Fruit fly (Drosophila melanogaster) whole organism, prepupa: ENCODE data around the gene CG12971.

Experiments
- Blimp-1 ChIP-seq: fragments of 200-800 bp; sonication (Bioruptor generic); optimal IDR thresholded peaks from 3 replicates; lab custom pipeline; 2017; ENCODE audit warnings: missing biosample characterization, missing genetic modification characterization, mild to moderate bottlenecking, moderate library complexity, missing genetic modification reagents
- CG10631 ChIP-seq: fragments of 200-800 bp; sonication (Bioruptor generic); optimal IDR thresholded peaks from 2 replicates; lab custom pipeline; 2016; ENCODE audit warnings: missing biosample characterization, missing genetic modification characterization
- CG10669 ChIP-seq: fragments of 200-800 bp; sonication (Bioruptor generic); optimal IDR thresholded peaks from 3 replicates; lab custom pipeline; 2018; ENCODE audit warnings: missing biosample characterization, mild to moderate bottlenecking, missing genetic modification characterization, moderate library complexity
- CG11294 ChIP-seq: fragments of 200-800 bp; sonication (Bioruptor generic); IDR thresholded peaks from 2 replicates; pipeline ENCODE4 v1.3.6; 2022; ENCODE audit warnings: missing biosample characterization, missing genetic modification characterization
- CG11902 ChIP-seq: fragments of 200-800 bp; sonication (Bioruptor generic); optimal IDR thresholded peaks from 3 replicates; lab custom pipeline; 2016; ENCODE audit warnings: missing biosample characterization, missing genetic modification characterization
- CG1621 ChIP-seq: fragments of 200-800 bp; sonication (Bioruptor generic); optimal IDR thresholded peaks from 3 replicates; lab custom pipeline; 2018; ENCODE audit warnings: missing biosample characterization, mild to moderate bottlenecking, missing genetic modification characterization
- CG16779 ChIP-seq: fragments of 200-800 bp; sonication (Bioruptor generic); optimal IDR thresholded peaks from 3 replicates; lab custom pipeline; 2017; ENCODE audit warnings: missing biosample characterization, mild to moderate bottlenecking, missing genetic modification characterization
- CG31627 ChIP-seq: fragments of 200-800 bp; sonication (Bioruptor generic); optimal IDR thresholded peaks from 3 replicates; lab custom pipeline; 2016; ENCODE audit warnings: missing biosample characterization, missing genetic modification characterization
- CG32006 ChIP-seq: fragments of 200-800 bp; sonication (Bioruptor generic); optimal IDR thresholded peaks from 3 replicates; lab custom pipeline; 2017; ENCODE audit warnings: missing biosample characterization, mild to moderate bottlenecking, missing genetic modification characterization
- CG34406 ChIP-seq: fragments of 200-800 bp; sonication (Bioruptor generic); optimal IDR thresholded peaks from 3 replicates; lab custom pipeline; 2016; ENCODE audit warnings: missing biosample characterization, missing genetic modification characterization
- CG3919 ChIP-seq: fragments of 200-800 bp; sonication (Bioruptor generic); optimal IDR thresholded peaks from 3 replicates; lab custom pipeline; 2016; ENCODE audit warnings: missing biosample characterization, missing genetic modification characterization
- CG4318 ChIP-seq: fragments of 200-800 bp; sonication (Bioruptor generic); optimal IDR thresholded peaks from 3 replicates; lab custom pipeline; 2017; ENCODE audit warnings: missing biosample characterization, mild to moderate bottlenecking, missing genetic modification characterization
- CG6276 ChIP-seq: fragments of 200-800 bp; sonication (Bioruptor generic); optimal IDR thresholded peaks from 2 replicates; lab custom pipeline; 2017; ENCODE audit warnings: missing biosample characterization, mild to moderate bottlenecking, missing genetic modification characterization
- CG6792 ChIP-seq: fragments of 200-800 bp; sonication (Bioruptor generic); optimal IDR thresholded peaks from 3 replicates; lab custom pipeline; 2016; ENCODE audit warnings: missing biosample characterization, missing genetic modification characterization
- CG6854 ChIP-seq: fragments of 200-800 bp; sonication (Bioruptor generic); optimal IDR thresholded peaks from 2 replicates; lab custom pipeline; 2017; ENCODE audit warnings: missing biosample characterization, mild to moderate bottlenecking, missing genetic modification characterization
- CG7368 ChIP-seq: fragments of 200-800 bp; sonication (Bioruptor generic); optimal IDR thresholded peaks from 3 replicates; lab custom pipeline; 2016; ENCODE audit warnings: missing biosample characterization, missing genetic modification characterization
- CG8119 ChIP-seq: fragments of 200-800 bp; sonication (Bioruptor generic); IDR thresholded peaks from 3 replicates; pipeline ENCODE4 v1.3.6; 2022; ENCODE audit warnings: missing biosample characterization, missing genetic modification characterization
- CG8319 ChIP-seq: fragments of 200-800 bp; sonication (Bioruptor generic); optimal IDR thresholded peaks from 3 replicates; lab custom pipeline; 2016; ENCODE audit warnings: missing biosample characterization, missing genetic modification characterization
- CG8632 ChIP-seq: fragments of 200-800 bp; sonication (Bioruptor generic); optimal IDR thresholded peaks from 3 replicates; lab custom pipeline; 2016; ENCODE audit warnings: missing biosample characterization, missing genetic modification characterization
- CG9139 ChIP-seq: fragments of 200-800 bp; sonication (Bioruptor generic); optimal IDR thresholded peaks from 3 replicates; lab custom pipeline; 2017; ENCODE audit warnings: missing biosample characterization, mild to moderate bottlenecking, missing genetic modification characterization
- Eip75B ChIP-seq: fragments of 200-800 bp; sonication (Bioruptor generic); optimal IDR thresholded peaks from 3 replicates; lab custom pipeline; 2016; ENCODE audit warnings: missing biosample characterization, missing genetic modification characterization
- Eip78C ChIP-seq: fragments of 200-800 bp; sonication (Bioruptor generic); peaks from one replicate; lab custom pipeline; 2016; ENCODE audit warnings: missing biosample characterization, missing genetic modification characterization
- Ets21C ChIP-seq: fragments of 200-800 bp; sonication (Bioruptor generic); optimal IDR thresholded peaks from 3 replicates; lab custom pipeline; 2016; ENCODE audit warnings: missing biosample characterization, missing genetic modification characterization
- Gug ChIP-seq: fragments of 200-800 bp; sonication (Bioruptor generic); IDR thresholded peaks from 2 replicates; pipeline ENCODE4 v1.3.6; 2022; ENCODE audit warnings: missing biosample characterization, missing genetic modification characterization
- Hr38 ChIP-seq: sonication (Bioruptor generic); optimal IDR thresholded peaks from 2 replicates; lab custom pipeline; 2016; ENCODE audit warnings: missing biosample characterization, missing genetic modification characterization
- Hr39 ChIP-seq: fragments of 200-800 bp; sonication (Bioruptor generic); optimal IDR thresholded peaks from 2 replicates; lab custom pipeline; 2016; ENCODE audit warnings: missing biosample characterization, missing genetic modification characterization
- Hr4 ChIP-seq: fragments of 200-800 bp; sonication (Bioruptor generic); optimal IDR thresholded peaks from 3 replicates; lab custom pipeline; 2016; ENCODE audit warnings: missing biosample characterization, missing genetic modification characterization
- Lpt ChIP-seq: fragments of 200-800 bp; sonication (Bioruptor generic); optimal IDR thresholded peaks from 3 replicates; lab custom pipeline; 2016; ENCODE audit warnings: missing biosample characterization, missing genetic modification characterization
- Met ChIP-seq: fragments of 200-800 bp; sonication (Bioruptor generic); optimal IDR thresholded peaks from 3 replicates; lab custom pipeline; 2016; ENCODE audit warnings: missing biosample characterization, missing genetic modification characterization
- OdsH ChIP-seq: fragments of 200-800 bp; sonication (Bioruptor generic); optimal IDR thresholded peaks from 3 replicates; lab custom pipeline; 2016; ENCODE audit warnings: missing biosample characterization, missing genetic modification characterization
- Smox ChIP-seq: fragments of 200-800 bp; sonication (Bioruptor generic); optimal IDR thresholded peaks from 3 replicates; lab custom pipeline; 2016; ENCODE audit warnings: missing biosample characterization, missing genetic modification characterization
- Sox102F ChIP-seq: fragments of 200-800 bp; sonication (Bioruptor generic); optimal IDR thresholded peaks from 2 replicates; lab custom pipeline; 2016; ENCODE audit warnings: missing biosample characterization, mild to moderate bottlenecking, missing genetic modification characterization
- Sox15 ChIP-seq: fragments of 200-800 bp; sonication (Bioruptor generic); optimal IDR thresholded peaks from 3 replicates; lab custom pipeline; 2016; ENCODE audit warnings: missing biosample characterization, missing genetic modification characterization
- achi ChIP-seq: fragments of 200-800 bp; sonication (Bioruptor generic); optimal IDR thresholded peaks from 3 replicates; lab custom pipeline; 2016; ENCODE audit warnings: missing biosample characterization, missing genetic modification characterization
- acj6 ChIP-seq: fragments of 200-800 bp; sonication (Bioruptor generic); optimal IDR thresholded peaks from 3 replicates; lab custom pipeline; 2016; ENCODE audit warnings: missing biosample characterization, missing genetic modification characterization
- cyc ChIP-seq: fragments of 200-800 bp; sonication (Bioruptor generic); optimal IDR thresholded peaks from 3 replicates; lab custom pipeline; 2016; ENCODE audit warnings: missing biosample characterization, missing genetic modification characterization
- dsx ChIP-seq: fragments of 200-800 bp; optimal IDR thresholded peaks from 3 replicates; lab custom pipeline; 2019; ENCODE audit warnings: missing biosample characterization, mild to moderate bottlenecking, missing genetic modification characterization, moderate library complexity; ENCODE audit not compliant: poor library complexity, severe bottlenecking
- eg ChIP-seq: fragments of 200-800 bp; sonication (Bioruptor generic); IDR thresholded peaks from 3 replicates; pipeline ENCODE4 v1.3.6; 2022; ENCODE audit warnings: missing biosample characterization, missing genetic modification characterization
- esn ChIP-seq: fragments of 200-800 bp; sonication (Bioruptor generic); optimal IDR thresholded peaks from 2 replicates; lab custom pipeline; 2016; ENCODE audit warnings: missing biosample characterization, mild to moderate bottlenecking, missing genetic modification characterization, moderate library complexity
- fd59A ChIP-seq: fragments of 200-800 bp; sonication (Bioruptor generic); optimal IDR thresholded peaks from 2 replicates; lab custom pipeline; 2017; ENCODE audit warnings: missing biosample characterization, mild to moderate bottlenecking, missing genetic modification characterization, missing genetic modification reagents
- fd85E ChIP-seq: fragments of 200-800 bp; sonication (Bioruptor generic); optimal IDR thresholded peaks from 3 replicates; lab custom pipeline; 2016; ENCODE audit warnings: missing biosample characterization, missing genetic modification characterization
- lz ChIP-seq: fragments of 200-800 bp; sonication (Bioruptor generic); optimal IDR thresholded peaks from 3 replicates; lab custom pipeline; 2016; ENCODE audit warnings: missing biosample characterization, missing genetic modification characterization
- net ChIP-seq: fragments of 200-800 bp; sonication (Bioruptor generic); optimal IDR thresholded peaks from 3 replicates; lab custom pipeline; 2016; ENCODE audit warnings: missing biosample characterization, missing genetic modification characterization
- pdm3 ChIP-seq: fragments of 200-800 bp; sonication (Bioruptor generic); optimal IDR thresholded peaks from 3 replicates; lab custom pipeline; 2016; ENCODE audit warnings: missing biosample characterization, missing genetic modification characterization
- spab ChIP-seq: fragments of 200-800 bp; sonication (Bioruptor generic); optimal IDR thresholded peaks from 2 replicates; lab custom pipeline; 2017; ENCODE audit warnings: missing biosample characterization, mild to moderate bottlenecking, missing genetic modification characterization, missing genetic modification reagents
- ss ChIP-seq, 2 experiments: fragments of 200-800 bp; sonication (Bioruptor generic); optimal IDR thresholded peaks; 2 replicates in 1 of 2; 3 replicates in 1 of 2; lab custom pipeline; 2017 to 2018; ENCODE audit warnings: mild to moderate bottlenecking in 2 of 2, missing biosample characterization in 2 of 2, missing genetic modification characterization in 2 of 2, moderate library complexity in 1 of 2
- topi ChIP-seq: fragments of 200-800 bp; sonication (Bioruptor generic); optimal IDR thresholded peaks from 3 replicates; lab custom pipeline; 2016; ENCODE audit warnings: missing biosample characterization, missing genetic modification characterization
- vri ChIP-seq: fragments of 200-800 bp; sonication (Bioruptor generic); optimal IDR thresholded peaks from 3 replicates; lab custom pipeline; 2016; ENCODE audit warnings: missing biosample characterization, mild to moderate bottlenecking, missing genetic modification characterization

CG12971 gene

dm6 chr3L:21363926-21364537 lies 7.7 kb upstream of the CG12971 start:
- TF ChIP-seq Hr39: no peak
- TF ChIP-seq CG7368: no peak
- no peak for TF ChIP-seq Met (GFP tag; lab: Kevin White, UChicago)
- peak; percentile 1 for TF ChIP-seq Eip75B (GFP tag; lab: Kevin White, UChicago)
- peak; percentile 11 for TF ChIP-seq OdsH
- no peak for TF ChIP-seq CG34406 (GFP tag; lab: Kevin White, UChicago)
- peak; percentile 56 for TF ChIP-seq CG32006 (GFP tag; lab: Kevin White, UChicago)
- no peak for TF ChIP-seq topi (GFP tag; lab: Kevin White, UChicago)
- no peak for TF ChIP-seq dsx (GFP tag; lab: Kevin White, UChicago)
- peak; percentile 11 for TF ChIP-seq achi (GFP tag; lab: Kevin White, UChicago)
- TF ChIP-seq Lpt (GFP tag; lab: Kevin White, UChicago): peak; percentile 82
- TF ChIP-seq cyc: no peak
- no peak for TF ChIP-seq CG31627 (GFP tag; lab: Kevin White, UChicago)
- no peak for TF ChIP-seq CG8319 (GFP tag; lab: Kevin White, UChicago)
- TF ChIP-seq CG8119 (GFP tag; lab: Robert Waterston, UW): no peak
- peak; percentile 70 for TF ChIP-seq Hr4 (GFP tag; lab: Kevin White, UChicago)
- TF ChIP-seq pdm3 (GFP tag; lab: Kevin White, UChicago): peak; percentile 29
- TF ChIP-seq spab (GFP tag; lab: Kevin White, UChicago): peak; percentile 44
- peak; percentile 71; the same call in 1 of the 2 replicates for TF ChIP-seq CG11294
- no peak for TF ChIP-seq CG16779 (tag; lab: Kevin White, UChicago)
- peak; percentile 54 for TF ChIP-seq Eip78C
- TF ChIP-seq Ets21C (GFP tag; lab: Kevin White, UChicago): no peak
- TF ChIP-seq CG6854 (GFP tag; lab: Kevin White, UChicago): no peak
- TF ChIP-seq Smox: no peak
- TF ChIP-seq acj6 (GFP tag; lab: Kevin White, UChicago): peak; percentile 11
- no peak for TF ChIP-seq ss (GFP tag; optimal IDR thresholded peaks at IDR 0.05; lab: Kevin White, UChicago)
- no peak for TF ChIP-seq fd85E
- TF ChIP-seq CG6276: peak; percentile 35
- no peak for TF ChIP-seq CG4318 (GFP tag; lab: Kevin White, UChicago)
- no peak for TF ChIP-seq CG11902 (GFP tag; lab: Kevin White, UChicago)
- TF ChIP-seq CG3919: no peak
- no peak for TF ChIP-seq CG6792 (GFP tag; lab: Kevin White, UChicago)
- no peak for TF ChIP-seq Hr38 (GFP tag; lab: Kevin White, UChicago)
- TF ChIP-seq Sox15: no peak
- peak; percentile 6 for TF ChIP-seq CG10669 (GFP tag; lab: Kevin White, UChicago)
- TF ChIP-seq lz: no peak
- TF ChIP-seq CG8632 (GFP tag; lab: Kevin White, UChicago): no peak
- TF ChIP-seq CG9139 (GFP tag; lab: Kevin White, UChicago): no peak
- TF ChIP-seq fd59A: no peak
- TF ChIP-seq esn: no peak
- TF ChIP-seq vri (GFP tag; lab: Kevin White, UChicago): no peak
- TF ChIP-seq net (GFP tag; lab: Kevin White, UChicago): peak; percentile 12
- TF ChIP-seq CG10631 (GFP tag; lab: Kevin White, UChicago): no peak
- TF ChIP-seq Blimp-1 (GFP tag; lab: Kevin White, UChicago): no peak
- TF ChIP-seq CG1621: no peak
- TF ChIP-seq Sox102F (GFP tag; lab: Kevin White, UChicago): no peak
- peak; percentile 85 for TF ChIP-seq Gug (GFP tag; lab: Robert Waterston, UW)
- peak; percentile 85 for TF ChIP-seq eg (GFP tag; lab: Robert Waterston, UW)
